Fruit fly (Drosophila melanogaster): ENCODE data around the gene CG33500.

- TF ChIP-seq hkb (optimal IDR thresholded peaks at IDR 0.05): no peak
- peak; percentile 22; the same call in 1 of the 2 replicates for TF ChIP-seq hkb (GFP tag; IDR thresholded peaks at IDR 0.05)
- TF ChIP-seq CG6272 (GFP tag; IDR thresholded peaks at IDR 0.05): no peak
- no peak for TF ChIP-seq h (optimal IDR thresholded peaks at IDR 0.05)
- no peak for TF ChIP-seq Doc2 (GFP tag; IDR thresholded peaks at IDR 0.05)
- no peak for TF ChIP-seq lola (GFP tag; optimal IDR thresholded peaks at IDR 0.05)
- TF ChIP-seq CG12299 (tag; optimal IDR thresholded peaks at IDR 0.05): peak; percentile 9
- TF ChIP-seq slp2 (GFP tag; optimal IDR thresholded peaks at IDR 0.05): no peak
- TF ChIP-seq CG1024 (GFP tag; IDR thresholded peaks at IDR 0.05): no peak
- TF ChIP-seq CG34224 (GFP tag; IDR thresholded peaks at IDR 0.05; ENCODE audit: partially characterized antibody): peak; percentile 73
- 0 out of 3 replicates have a peak, but pooled peaks have one; percentile 9 for TF ChIP-seq HLH4C (GFP tag; IDR thresholded peaks at IDR 0.05; ENCODE audit: partially characterized antibody)
- TF ChIP-seq CG10274 (GFP tag; optimal IDR thresholded peaks at IDR 0.05): no peak
- no peak for TF ChIP-seq CG11398 (GFP tag; optimal IDR thresholded peaks at IDR 0.05)
- TF ChIP-seq tna (GFP tag; IDR thresholded peaks at IDR 0.05; ENCODE audit: partially characterized antibody): peak; percentile 25; the same call in 1 of the 2 replicates
These were observed 15.2 kb upstream of the CG33500 start for dm6 chr3L:11493090-11493807.

Measured in whole organism, embryonic.